Worm (Caenorhabditis elegans) whole organism, young adult: ENCODE results near the gene W01D2.6.

Source experiments
- B0019.2 ChIP-seq: fragments of 200-800 bp; sonication (Bioruptor generic); conservative IDR thresholded peaks from 2 replicates; pipeline ENCODE4 v1.3.6; 2022; ENCODE audit warnings: missing genetic modification reagents, missing genetic modification characterization, missing compliant biosample characterization
- B0261.1 ChIP-seq: sonication (generic microtip); optimal IDR thresholded peaks from 2 replicates; lab custom pipeline; 2016; ENCODE audit warnings: mild to moderate bottlenecking, missing genetic modification characterization, moderate library complexity, missing compliant biosample characterization
- C17E4.6 ChIP-seq: fragments of 200-800 bp; sonication (Bioruptor generic); IDR thresholded peaks from 2 replicates; pipeline ENCODE4 v1.3.6; 2022; ENCODE audit warnings: missing genetic modification reagents, missing genetic modification characterization, missing compliant biosample characterization
- F22D6.2 ChIP-seq: sonication (generic microtip); optimal IDR thresholded peaks from 2 replicates; lab custom pipeline; 2016; ENCODE audit warnings: mild to moderate bottlenecking, missing genetic modification characterization, missing compliant biosample characterization
- F37B4.10 ChIP-seq: fragments of 200-800 bp; sonication (Bioruptor generic); IDR thresholded peaks from 2 replicates; pipeline ENCODE4 v1.3.6; 2022; ENCODE audit warnings: missing genetic modification characterization, missing compliant biosample characterization
- F39B2.1 ChIP-seq: fragments of 200-800 bp; sonication (Bioruptor generic); IDR thresholded peaks from 2 replicates; pipeline ENCODE4 v1.3.6; 2022; ENCODE audit warnings: missing genetic modification reagents, missing genetic modification characterization, missing compliant biosample characterization
- F55B11.4 ChIP-seq: sonication (generic microtip); optimal IDR thresholded peaks from 2 replicates; lab custom pipeline; 2016; ENCODE audit warnings: missing compliant biosample characterization, missing genetic modification characterization, borderline replicate concordance; ENCODE audit not compliant: insufficient read depth
- K11D2.4 ChIP-seq: fragments of 200-800 bp; sonication (Bioruptor generic); IDR thresholded peaks from 2 replicates; pipeline ENCODE4 v1.3.6; 2022; ENCODE audit warnings: missing genetic modification reagents, missing genetic modification characterization, missing compliant biosample characterization
- Y56A3A.18 ChIP-seq: fragments of 200-800 bp; sonication (Bioruptor generic); IDR thresholded peaks from 2 replicates; pipeline ENCODE4 v1.3.6; 2022; ENCODE audit warnings: missing genetic modification reagents, missing genetic modification characterization, missing compliant biosample characterization
- Y67H2A.10 ChIP-seq: fragments of 200-800 bp; sonication (Bioruptor generic); conservative IDR thresholded peaks from 2 replicates; pipeline ENCODE4 v1.3.6; 2022; ENCODE audit warnings: missing genetic modification reagents, missing genetic modification characterization, missing compliant biosample characterization
- Y79H2A.3 ChIP-seq: fragments of 200-800 bp; sonication (Bioruptor generic); conservative IDR thresholded peaks from 2 replicates; pipeline ENCODE4 v1.3.6; 2022; ENCODE audit warnings: missing genetic modification reagents, missing genetic modification characterization, missing compliant biosample characterization
- atf-7 ChIP-seq: sonication (generic microtip); optimal IDR thresholded peaks from 2 replicates; lab custom pipeline; 2017; ENCODE audit warnings: mild to moderate bottlenecking, missing genetic modification characterization, missing compliant biosample characterization
- attf-5 ChIP-seq: fragments of 200-800 bp; sonication (Bioruptor generic); optimal IDR thresholded peaks from 2 replicates; lab custom pipeline; 2018; ENCODE audit warnings: mild to moderate bottlenecking, missing genetic modification characterization, missing compliant biosample characterization
- bed-2 ChIP-seq: fragments of 200-800 bp; sonication (Bioruptor generic); IDR thresholded peaks from 2 replicates; pipeline ENCODE4 v1.3.6; 2022; ENCODE audit warnings: missing genetic modification reagents, missing genetic modification characterization, missing compliant biosample characterization
- ccch-3 ChIP-seq: fragments of 200-800 bp; sonication (Bioruptor generic); optimal IDR thresholded peaks from 2 replicates; lab custom pipeline; 2018; ENCODE audit warnings: mild to moderate bottlenecking, missing genetic modification characterization, missing compliant biosample characterization
- cebp-1 ChIP-seq, 2 experiments: fragments of 200-800 bp in 1 of 2; sonication (Bioruptor generic) in 1 of 2; sonication (generic microtip) in 1 of 2; IDR thresholded peaks in 1 of 2; optimal IDR thresholded peaks in 1 of 2; 2 replicates each; pipeline versions ENCODE4 v1.3.6 to Lab custom; 2017 to 2022; ENCODE audit warnings: missing compliant biosample characterization in 2 of 2, missing genetic modification characterization in 2 of 2, mild to moderate bottlenecking in 1 of 2, missing genetic modification reagents in 1 of 2, moderate library complexity in 1 of 2
- ekl-4 ChIP-seq: fragments of 200-800 bp; sonication (Bioruptor generic); IDR thresholded peaks from 2 replicates; pipeline ENCODE4 v1.3.6; 2022; ENCODE audit warnings: missing genetic modification reagents, missing genetic modification characterization, missing compliant biosample characterization
- him-1 ChIP-seq: sonication (generic microtip); optimal IDR thresholded peaks from 2 replicates; lab custom pipeline; 2016; ENCODE audit warnings: missing genotype, missing genetic modification reagents, missing genetic modification characterization, missing compliant biosample characterization
- hlh-12 ChIP-seq: sonication (generic microtip); optimal IDR thresholded peaks from 2 replicates; lab custom pipeline; 2016; ENCODE audit warnings: missing genetic modification characterization, missing compliant biosample characterization
- hlh-26 ChIP-seq: fragments of 200-800 bp; sonication (Bioruptor generic); conservative IDR thresholded peaks from 2 replicates; pipeline ENCODE4 v1.3.6; 2022; ENCODE audit warnings: missing genetic modification reagents, missing genetic modification characterization, missing compliant biosample characterization
- hmg-20 ChIP-seq: fragments of 200-800 bp; sonication (Bioruptor generic); IDR thresholded peaks from 2 replicates; pipeline ENCODE4 v1.3.6; 2022; ENCODE audit warnings: missing genetic modification reagents, missing genetic modification characterization, missing compliant biosample characterization
- let-607 ChIP-seq, 2 experiments: fragments of 200-800 bp in 1 of 2; sonication (Bioruptor generic) in 1 of 2; sonication (generic microtip) in 1 of 2; optimal IDR thresholded peaks; 2 replicates each; lab custom pipeline; 2016 to 2018; ENCODE audit warnings: mild to moderate bottlenecking in 2 of 2, missing compliant biosample characterization in 2 of 2, missing genetic modification characterization in 2 of 2, moderate library complexity in 2 of 2, missing genotype in 1 of 2
- lin-54 ChIP-seq: fragments of 200-800 bp; sonication (Bioruptor generic); optimal IDR thresholded peaks from 2 replicates; lab custom pipeline; 2018; ENCODE audit warnings: mild to moderate bottlenecking, missing genetic modification characterization, missing compliant biosample characterization
- lir-1 ChIP-seq: fragments of 200-800 bp; sonication (Bioruptor generic); conservative IDR thresholded peaks from 2 replicates; pipeline ENCODE4 v1.3.6; 2022; ENCODE audit warnings: missing genetic modification reagents, missing genetic modification characterization, missing compliant biosample characterization
- lsy-27 ChIP-seq: sonication (generic microtip); optimal IDR thresholded peaks from 2 replicates; lab custom pipeline; 2017; ENCODE audit warnings: missing genetic modification characterization, mild to moderate bottlenecking, missing compliant biosample characterization, antibody characterized with exemption, missing genotype, borderline replicate concordance; ENCODE audit not compliant: insufficient read depth
- madf-10 ChIP-seq: sonication (generic microtip); optimal IDR thresholded peaks from 2 replicates; lab custom pipeline; 2016; ENCODE audit warnings: mild to moderate bottlenecking, missing genetic modification characterization, missing compliant biosample characterization
- madf-6 ChIP-seq: fragments of 200-800 bp; sonication (Bioruptor generic); IDR thresholded peaks from 2 replicates; pipeline ENCODE4 v1.3.6; 2022; ENCODE audit warnings: missing genetic modification reagents, missing genetic modification characterization, missing compliant biosample characterization
- mcd-1 ChIP-seq: fragments of 200-800 bp; sonication (Bioruptor generic); IDR thresholded peaks from 2 replicates; pipeline ENCODE4 v1.3.6; 2022; ENCODE audit warnings: missing genetic modification reagents, missing genetic modification characterization, missing compliant biosample characterization
- mel-28 ChIP-seq: sonication (generic microtip); optimal IDR thresholded peaks from 2 replicates; lab custom pipeline; 2016; ENCODE audit warnings: borderline replicate concordance, mild to moderate bottlenecking, missing genetic modification characterization, missing compliant biosample characterization
- nfya-1 ChIP-seq: sonication (generic microtip); optimal IDR thresholded peaks from 2 replicates; lab custom pipeline; 2017; ENCODE audit warnings: antibody characterized with exemption, missing compliant biosample characterization, missing genetic modification characterization, borderline replicate concordance; ENCODE audit not compliant: insufficient read depth
- nfyb-1 ChIP-seq: fragments of 200-800 bp; sonication (Bioruptor generic); IDR thresholded peaks from 2 replicates; pipeline ENCODE4 v1.3.6; 2022; ENCODE audit warnings: missing genetic modification reagents, missing genetic modification characterization, missing compliant biosample characterization
- nhr-179 ChIP-seq: sonication (generic microtip); optimal IDR thresholded peaks from 2 replicates; lab custom pipeline; 2016; ENCODE audit warnings: mild to moderate bottlenecking, missing genetic modification characterization, missing compliant biosample characterization
- nhr-27 ChIP-seq: fragments of 200-800 bp; sonication (Bioruptor generic); optimal IDR thresholded peaks from 2 replicates; lab custom pipeline; 2018; ENCODE audit warnings: mild to moderate bottlenecking, missing genetic modification characterization, moderate library complexity, missing compliant biosample characterization
- nhr-80 ChIP-seq: sonication (generic microtip); optimal IDR thresholded peaks from 2 replicates; lab custom pipeline; 2016; ENCODE audit warnings: missing genetic modification characterization, missing compliant biosample characterization
- pbrm-1 ChIP-seq: fragments of 200-800 bp; sonication (Bioruptor generic); IDR thresholded peaks from 2 replicates; pipeline ENCODE4 v1.3.6; 2022; ENCODE audit warnings: missing genetic modification reagents, missing genetic modification characterization, missing compliant biosample characterization
- pha-4 ChIP-seq: fragments of 150-350 bp; sonication (generic microtip); optimal IDR thresholded peaks from 2 replicates; lab custom pipeline; 2014; ENCODE audit warnings: missing biosample characterization, missing genetic modification reagents, missing genetic modification characterization
- rec-8 ChIP-seq, 2 experiments: sonication (generic microtip); optimal IDR thresholded peaks; 2 replicates each; lab custom pipeline; 2016; ENCODE audit warnings: mild to moderate bottlenecking in 2 of 2, missing genetic modification characterization in 2 of 2, missing genetic modification reagents in 2 of 2, missing genotype in 2 of 2, missing biosample characterization in 1 of 2, missing compliant biosample characterization in 1 of 2, moderate library complexity in 1 of 2
- sdz-38 ChIP-seq: sonication (generic microtip); optimal IDR thresholded peaks from 2 replicates; lab custom pipeline; 2016; ENCODE audit warnings: missing genotype, missing genetic modification characterization, missing compliant biosample characterization
- snpc-1.1 ChIP-seq: sonication (generic microtip); optimal IDR thresholded peaks from 2 replicates; lab custom pipeline; 2017; ENCODE audit warnings: missing genetic modification characterization, mild to moderate bottlenecking, missing compliant biosample characterization, antibody characterized with exemption, moderate library complexity, missing genotype, missing genetic modification reagents; ENCODE audit not compliant: insufficient read depth
- somi-1 ChIP-seq: fragments of 200-800 bp; sonication (Bioruptor generic); optimal IDR thresholded peaks from 2 replicates; lab custom pipeline; 2018; ENCODE audit warnings: mild to moderate bottlenecking, missing genetic modification characterization, missing compliant biosample characterization
- sptf-2 ChIP-seq: fragments of 200-800 bp; sonication (Bioruptor generic); optimal IDR thresholded peaks from 2 replicates; lab custom pipeline; 2018; ENCODE audit warnings: mild to moderate bottlenecking, missing genetic modification characterization, missing compliant biosample characterization
- unc-62 ChIP-seq: fragments of 150-350 bp; optimal IDR thresholded peaks from 2 replicates; lab custom pipeline; 2014; ENCODE audit warnings: missing biosample characterization, missing genetic modification reagents, missing genetic modification characterization
- xnd-1 ChIP-seq: sonication (generic microtip); optimal IDR thresholded peaks from 2 replicates; lab custom pipeline; 2016; ENCODE audit warnings: missing genotype, missing genetic modification reagents, missing genetic modification characterization, missing compliant biosample characterization
- zim-3 ChIP-seq: sonication (generic microtip); optimal IDR thresholded peaks from 2 replicates; lab custom pipeline; 2017; ENCODE audit warnings: mild to moderate bottlenecking, missing genetic modification characterization, moderate library complexity, missing compliant biosample characterization
- ztf-22 ChIP-seq: fragments of 200-800 bp; sonication (Bioruptor generic); optimal IDR thresholded peaks from 2 replicates; lab custom pipeline; 2018; ENCODE audit warnings: mild to moderate bottlenecking, missing genetic modification characterization, moderate library complexity, missing compliant biosample characterization
- ztf-28 ChIP-seq: fragments of 200-800 bp; sonication (Bioruptor generic); IDR thresholded peaks from 2 replicates; pipeline ENCODE4 v1.3.6; 2022; ENCODE audit warnings: missing genetic modification reagents, missing genetic modification characterization, missing compliant biosample characterization
- ztf-3 ChIP-seq: fragments of 200-800 bp; sonication (Bioruptor generic); optimal IDR thresholded peaks from 2 replicates; lab custom pipeline; 2018; ENCODE audit warnings: mild to moderate bottlenecking, missing genetic modification characterization, missing compliant biosample characterization
- ztf-6 ChIP-seq: fragments of 200-800 bp; sonication (Bioruptor generic); IDR thresholded peaks from 2 replicates; pipeline ENCODE4 v1.3.6; 2022; ENCODE audit warnings: missing genetic modification reagents, missing genetic modification characterization, missing compliant biosample characterization

Gene W01D2.6

DNA sequence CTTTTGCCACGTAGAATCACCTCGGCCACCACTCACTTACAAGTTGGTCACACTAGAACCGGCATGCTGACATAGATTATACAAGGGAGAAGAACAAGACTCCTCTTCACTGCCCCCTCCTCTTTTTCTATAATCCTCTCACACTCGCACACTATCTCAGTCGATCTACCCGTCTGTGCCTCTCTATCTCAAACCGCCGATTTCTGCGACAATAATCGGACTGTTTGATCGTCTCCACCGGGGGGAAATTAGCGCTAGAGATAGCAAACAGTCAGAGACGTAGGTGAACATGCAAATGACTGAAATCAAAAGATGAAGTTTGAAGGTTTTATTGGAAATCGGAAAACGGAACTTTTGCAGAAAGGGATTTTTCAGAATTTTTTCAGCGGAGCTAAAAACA, 13.6 kb downstream of the W01D2.6 start (continued):
- TF ChIP-seq snpc-1.1 (tag; lab: Kevin White, UChicago) (no peak), atf-7 (no peak), F37B4.10 (GFP tag; lab: Robert Waterston, UW) (no peak), ztf-22 (GFP tag; lab: Kevin White, UChicago) (peak; percentile 14), unc-62 (GFP tag; lab: Kevin White, UChicago) (no peak), K11D2.4 (no peak), nfya-1 (tag; lab: Kevin White, UChicago) (no peak), ztf-28 (GFP tag; lab: Robert Waterston, UW) (no peak), nhr-27 (no peak), pbrm-1 (0 out of 2 replicates have a peak, but pooled peaks have one; percentile 39), rec-8 (tag; optimal IDR thresholded peaks at IDR 0.05; lab: Kevin White, UChicago) (no peak), lin-54 (GFP tag; lab: Kevin White, UChicago) (no peak), cebp-1 (GFP tag; IDR thresholded peaks at IDR 0.05; lab: Robert Waterston, UW) (no peak), cebp-1 (tag; optimal IDR thresholded peaks at IDR 0.05; lab: Kevin White, UChicago) (peak; percentile 61), zim-3 (no peak), ekl-4 (GFP tag; lab: Robert Waterston, UW) (no peak), nhr-80 (tag; lab: Kevin White, UChicago) (peak; percentile 92), attf-5 (peak; percentile 57), C17E4.6 (GFP tag; lab: Robert Waterston, UW) (no peak), B0261.1 (tag; lab: Kevin White, UChicago) (no peak), nhr-179 (tag; lab: Kevin White, UChicago) (no peak), lir-1 (no peak), let-607 (tag; optimal IDR thresholded peaks at IDR 0.05; lab: Kevin White, UChicago) (peak in 1 of 2 experiments; percentile 1), madf-10 (tag; lab: Kevin White, UChicago) (no peak), xnd-1 (tag; lab: Kevin White, UChicago) (no peak), somi-1 (GFP tag; lab: Kevin White, UChicago) (no peak), madf-6 (GFP tag; lab: Robert Waterston, UW) (no peak), ztf-3 (no peak), lsy-27 (no peak), him-1 (tag; lab: Kevin White, UChicago) (no peak), nfyb-1 (GFP tag; lab: Robert Waterston, UW) (no peak), F39B2.1 (no peak), ztf-6 (GFP tag; lab: Robert Waterston, UW) (no peak), Y79H2A.3 (GFP tag; lab: Robert Waterston, UW) (no peak), Y56A3A.18 (0 out of 2 replicates have a peak, but pooled peaks have one; percentile 33), Y67H2A.10 (GFP tag; lab: Robert Waterston, UW) (no peak)

ce11 chrII:14825413-14825812, 16.6 kb downstream of the W01D2.6 start:
- TF ChIP-seq F55B11.4: no peak
- TF ChIP-seq, all 124 proteins: peak for 0

ce11 chrII:14832055-14832454, 23.3 kb downstream of the W01D2.6 start:
- TF ChIP-seq mcd-1 (GFP tag; lab: Robert Waterston, UW) (no peak), hlh-12 (tag; lab: Kevin White, UChicago) (no peak), hlh-26 (GFP tag; lab: Robert Waterston, UW) (no peak), sdz-38 (tag; lab: Kevin White, UChicago) (no peak), mel-28 (no peak), B0019.2 (GFP tag; lab: Robert Waterston, UW) (no peak), bed-2 (no peak), ccch-3 (GFP tag; lab: Kevin White, UChicago) (no peak), F22D6.2 (tag; lab: Kevin White, UChicago) (no peak), sptf-2 (GFP tag; lab: Kevin White, UChicago) (no peak), madf-10 (tag; lab: Kevin White, UChicago) (no peak), hmg-20 (GFP tag; lab: Robert Waterston, UW) (no peak), pha-4 (no peak)
